Worm (Caenorhabditis elegans): Measurements from ENCODE around the gene del-2.

DNA sequence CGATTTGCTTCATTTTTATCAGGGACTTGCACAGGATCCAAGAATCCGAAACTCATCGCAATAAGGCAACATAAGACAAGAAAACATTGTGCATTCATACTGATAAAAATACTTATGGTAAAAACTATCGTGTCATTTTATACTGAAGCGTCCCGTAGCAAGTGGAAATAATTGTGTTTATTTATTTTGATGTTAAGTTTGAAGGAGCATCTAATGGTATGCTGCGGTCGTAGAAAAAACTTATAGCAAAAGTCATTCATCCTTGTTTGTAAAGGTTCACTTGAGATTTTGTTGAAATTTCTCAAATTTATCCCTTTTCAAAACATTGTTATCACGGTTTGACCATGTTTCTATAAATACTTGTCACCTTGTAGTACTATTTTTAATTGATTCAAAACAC lies 16.8 kb downstream of the del-2 start, which contains the start of gene W09C2.10:
- TF ChIP-seq nhr-27 (tag; optimal IDR thresholded peaks at IDR 0.05): no peak
- TF ChIP-seq pha-4 (tag; optimal IDR thresholded peaks at IDR 0.05): no peak
